Worm (Caenorhabditis elegans): ENCODE measurements around the gene spch-1.
A peak's percentile ranks its signal among the peaks of the same experiment; 100 is the strongest.

The spch-1 gene

DNA sequence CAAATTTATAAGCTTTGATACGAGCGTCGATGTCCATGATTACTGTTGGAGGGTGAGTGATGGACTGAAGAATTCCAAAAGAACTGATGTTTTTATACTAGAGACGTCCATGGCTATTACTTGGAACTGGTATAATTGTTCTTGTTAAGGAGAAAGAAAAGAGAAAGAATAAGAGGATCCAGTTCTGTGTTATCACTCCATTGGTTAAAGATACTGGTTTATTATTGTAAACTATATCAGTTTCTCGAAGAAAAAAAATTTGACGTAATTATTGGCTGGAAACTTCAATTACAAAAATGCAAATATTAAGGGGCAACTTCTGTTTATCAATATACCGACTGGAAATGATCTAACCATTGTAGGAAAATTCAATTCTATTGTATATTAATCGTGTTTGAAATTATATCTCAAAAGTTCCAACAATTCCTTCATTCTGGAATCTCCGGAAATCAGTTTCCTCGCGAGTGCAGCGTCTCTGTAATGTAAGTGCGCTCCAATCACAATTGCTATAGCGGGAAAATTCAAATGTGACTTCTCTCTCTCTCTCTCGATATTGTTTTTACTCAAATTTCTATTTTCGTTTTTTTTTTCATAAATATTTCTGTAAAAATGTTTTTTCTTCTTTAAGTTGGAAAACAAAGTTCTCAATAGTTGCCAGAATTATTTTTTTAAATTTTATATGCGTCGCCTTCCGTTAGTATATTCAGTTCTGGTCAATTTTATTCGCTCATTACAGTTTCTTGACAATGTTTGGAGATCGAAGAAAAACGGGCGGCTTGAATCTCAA, 25.7 kb downstream of the spch-1 start, which contains the start of the genes col-2 and ndc-80 (continued):
- TF ChIP-seq nhr-237 (tag; optimal IDR thresholded peaks at IDR 0.05) (no peak), mbf-1 (tag; optimal IDR thresholded peaks at IDR 0.05) (no peak), mdl-1 (tag; optimal IDR thresholded peaks at IDR 0.05) (no peak), lin-39 (tag; optimal IDR thresholded peaks at IDR 0.05) (no peak), unc-39 (tag; optimal IDR thresholded peaks at IDR 0.05) (no peak), mab-5 (tag; optimal IDR thresholded peaks at IDR 0.05) (peak; percentile 26), lin-11 (tag; optimal IDR thresholded peaks at IDR 0.05) (no peak), lin-13 (GFP tag; optimal IDR thresholded peaks at IDR 0.05) (no peak), ama-1 (optimal IDR thresholded peaks at IDR 0.05) (no peak), nhr-11 (tag; optimal IDR thresholded peaks at IDR 0.05) (no peak), nhr-129 (tag; optimal IDR thresholded peaks at IDR 0.05) (peak; percentile 84)

DNA sequence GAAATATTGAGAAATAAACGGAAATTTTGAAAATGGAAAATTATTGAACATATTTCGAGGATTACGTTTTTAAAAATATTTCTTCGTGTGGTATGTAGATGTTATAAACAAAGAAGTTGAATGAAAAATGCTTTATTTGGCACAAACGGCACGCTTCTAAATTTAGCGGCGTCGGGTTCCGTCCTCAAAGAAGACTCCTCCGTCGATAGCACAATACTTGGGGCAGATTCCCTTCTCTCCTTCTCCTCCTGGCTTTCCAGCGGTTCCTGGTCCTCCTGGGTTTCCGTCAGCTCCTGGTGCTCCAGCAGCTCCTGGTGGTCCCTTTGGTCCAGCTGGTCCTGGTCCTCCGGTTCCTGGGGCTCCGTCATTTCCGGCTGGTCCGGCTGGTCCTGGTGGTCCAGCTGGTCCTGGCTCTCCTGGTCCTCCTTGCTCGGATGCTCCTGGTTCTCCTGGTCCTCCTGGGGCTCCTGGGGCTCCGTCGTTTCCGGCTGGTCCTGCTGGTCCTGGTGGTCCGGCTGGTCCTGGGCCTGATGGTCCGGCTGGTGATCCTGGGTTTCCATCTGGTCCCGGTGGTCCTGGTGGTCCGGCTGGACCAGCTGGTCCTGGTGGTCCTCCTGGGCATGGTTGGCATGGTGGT, 26.9 kb downstream of the spch-1 start, which contains the start of gene W01B6.8:
Gene W01B6.8, minus strand, starts transcription at position 51 of the 637 bp plus-strand sequence.
- TF ChIP-seq nhr-10 (tag; optimal IDR thresholded peaks at IDR 0.05) (no peak), C34F6.9 (tag; optimal IDR thresholded peaks at IDR 0.05) (no peak), fos-1 (tag; optimal IDR thresholded peaks at IDR 0.05) (no peak), sma-9 (GFP tag; optimal IDR thresholded peaks at IDR 0.05) (no peak), sma-9 (tag; optimal IDR thresholded peaks at IDR 0.05) (no peak), nhr-6 (tag; optimal IDR thresholded peaks at IDR 0.05) (no peak), ztf-1 (GFP tag; conservative IDR thresholded peaks at IDR 0.05) (no peak), unc-62 (GFP tag; optimal IDR thresholded peaks at IDR 0.05) (no peak), lin-13 (GFP tag; optimal IDR thresholded peaks at IDR 0.05) (no peak), elt-3 (tag; optimal IDR thresholded peaks at IDR 0.05) (no peak), mbf-1 (tag; optimal IDR thresholded peaks at IDR 0.05) (no peak), nhr-21 (tag; optimal IDR thresholded peaks at IDR 0.05) (no peak), nhr-25 (tag; optimal IDR thresholded peaks at IDR 0.05) (no peak), ceh-82 (tag; optimal IDR thresholded peaks at IDR 0.05) (no peak), ZK546.5 (tag; optimal IDR thresholded peaks at IDR 0.05) (no peak), dmd-4 (tag; optimal IDR thresholded peaks at IDR 0.05) (no peak), mab-5 (tag; optimal IDR thresholded peaks at IDR 0.05) (no peak), ztf-4 (tag; optimal IDR thresholded peaks at IDR 0.05) (no peak), gmeb-1 (tag; optimal IDR thresholded peaks at IDR 0.05) (no peak)

DNA sequence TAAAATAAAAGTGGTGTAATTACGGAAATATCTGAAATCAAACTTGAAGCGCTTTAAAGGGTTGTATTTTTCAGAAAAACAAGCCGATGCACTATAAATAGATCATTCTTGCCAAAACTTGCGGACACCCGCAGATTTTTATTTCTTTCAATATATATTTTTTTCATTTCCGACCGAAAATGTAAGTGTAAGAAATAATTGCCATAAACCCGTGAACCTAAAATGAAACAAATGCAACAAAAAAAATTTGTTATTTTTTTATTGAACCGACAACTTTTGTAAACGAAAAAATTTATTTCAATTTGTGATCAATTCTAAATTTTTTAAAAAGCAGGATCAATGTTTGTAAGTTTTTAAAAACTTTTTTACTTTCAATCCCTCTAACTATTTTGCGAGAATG, 30.5 kb downstream of the spch-1 start, which contains the start of gene W01B6.6:
Gene W01B6.6, plus strand, starts transcription at position 301 of the 400 bp plus-strand sequence.
- TF ChIP-seq nhr-11 (tag; optimal IDR thresholded peaks at IDR 0.05) (no peak), skn-1 (tag; optimal IDR thresholded peaks at IDR 0.05) (no peak), lin-11 (tag; optimal IDR thresholded peaks at IDR 0.05) (no peak), unc-39 (tag; optimal IDR thresholded peaks at IDR 0.05) (no peak), F13H6.1 (tag; optimal IDR thresholded peaks at IDR 0.05) (no peak), nhr-10 (tag; optimal IDR thresholded peaks at IDR 0.05) (no peak), egl-27 (tag; optimal IDR thresholded peaks at IDR 0.05) (no peak), C34F6.9 (tag; optimal IDR thresholded peaks at IDR 0.05) (no peak), nhr-21 (tag; optimal IDR thresholded peaks at IDR 0.05) (no peak)

DNA sequence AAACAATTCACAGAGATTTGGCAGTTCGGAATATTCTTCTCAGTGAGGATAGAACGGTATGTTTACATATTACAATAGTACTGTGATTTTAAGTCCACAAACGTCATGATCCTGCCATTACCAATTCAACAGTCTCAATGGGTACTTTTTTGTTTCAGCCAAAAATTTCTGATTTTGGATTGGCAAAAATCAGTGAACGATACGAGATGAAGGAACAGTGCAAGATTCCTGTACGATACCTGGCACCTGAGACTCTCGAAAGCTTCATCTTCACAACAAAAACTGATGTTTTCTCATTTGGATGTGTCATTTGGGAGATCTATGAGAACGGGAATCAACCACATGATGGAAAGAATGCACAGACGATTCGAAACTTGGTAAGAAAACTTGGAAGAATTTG, 33.3 kb downstream of the spch-1 start:
- TF ChIP-seq ceh-82 (tag; optimal IDR thresholded peaks at IDR 0.05) = no peak

DNA sequence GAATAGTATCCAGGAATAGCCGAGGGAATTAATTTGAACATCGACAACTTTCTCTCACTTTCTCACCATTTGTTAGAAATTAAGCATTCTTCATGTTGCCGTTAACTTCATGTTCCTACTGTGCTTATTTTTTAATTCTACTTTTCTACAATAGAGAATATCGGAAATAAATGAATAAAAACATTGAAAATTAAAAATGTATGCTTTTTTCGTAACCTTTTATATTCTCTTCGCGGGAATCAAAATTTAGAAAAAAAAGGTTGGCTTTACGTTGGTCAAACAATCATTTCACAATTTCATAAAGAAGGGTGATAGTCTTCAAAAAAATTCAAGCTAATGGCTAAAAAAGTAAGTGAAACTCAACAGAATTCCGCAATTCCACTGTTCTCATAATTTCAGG, 35.4 kb downstream of the spch-1 start, which contains the start of gene W01B6.5:
Gene W01B6.5, plus strand, starts transcription at position 301 of the 400 bp plus-strand sequence.
- no peak for TF ChIP-seq ZK546.5 (tag; optimal IDR thresholded peaks at IDR 0.05)
- TF ChIP-seq mab-5 (tag; optimal IDR thresholded peaks at IDR 0.05) = no peak
- TF ChIP-seq F13H6.1 (tag; optimal IDR thresholded peaks at IDR 0.05) = no peak
- no peak for TF ChIP-seq lin-11 (tag; optimal IDR thresholded peaks at IDR 0.05)
- TF ChIP-seq sma-3 (GFP tag; optimal IDR thresholded peaks at IDR 0.05) = no peak
- no peak for TF ChIP-seq nhr-25 (tag; optimal IDR thresholded peaks at IDR 0.05)
- TF ChIP-seq egl-27 (tag; optimal IDR thresholded peaks at IDR 0.05) = no peak
- no peak for TF ChIP-seq elt-1 (tag; optimal IDR thresholded peaks at IDR 0.05)
- no peak for TF ChIP-seq blmp-1 (tag; optimal IDR thresholded peaks at IDR 0.05; ENCODE audit: insufficient read depth)
- TF ChIP-seq unc-62 (GFP tag; optimal IDR thresholded peaks at IDR 0.05) = no peak
- TF ChIP-seq aly-2 (tag; optimal IDR thresholded peaks at IDR 0.05) = no peak
- TF ChIP-seq skn-1 (tag; optimal IDR thresholded peaks at IDR 0.05) = no peak
- no peak for TF ChIP-seq peb-1 (tag; optimal IDR thresholded peaks at IDR 0.05)
- TF ChIP-seq snpc-4 (tag; optimal IDR thresholded peaks at IDR 0.05) = no peak
- TF ChIP-seq mdl-1 (tag; optimal IDR thresholded peaks at IDR 0.05) = no peak
